Worm (Caenorhabditis elegans) whole organism, L1 larva: ENCODE measurements around the gene str-261.

Experiments used
- C04F5.9 ChIP-seq: sonication (generic microtip); optimal IDR thresholded peaks from 2 replicates; lab custom pipeline; 2016; ENCODE audit warnings: missing genetic modification characterization, missing compliant biosample characterization
- C34B4.2 ChIP-seq: sonication (generic microtip); optimal IDR thresholded peaks from 2 replicates; lab custom pipeline; 2017; ENCODE audit warnings: mild to moderate bottlenecking, missing genetic modification characterization, missing compliant biosample characterization
- F16B12.6 ChIP-seq: fragments of 150-350 bp; optimal IDR thresholded peaks from 2 replicates; lab custom pipeline; 2014; ENCODE audit warnings: missing biosample characterization, missing genetic modification characterization
- Y116A8C.19 ChIP-seq: sonication (generic microtip); optimal IDR thresholded peaks from 2 replicates; lab custom pipeline; 2016; ENCODE audit warnings: missing compliant biosample characterization, missing genetic modification characterization, borderline replicate concordance
- alr-1 ChIP-seq: fragments of 200-800 bp; sonication (Bioruptor generic); optimal IDR thresholded peaks from 2 replicates; lab custom pipeline; 2018; ENCODE audit warnings: borderline replicate concordance, mild to moderate bottlenecking, missing genetic modification characterization, missing compliant biosample characterization
- ama-1 ChIP-seq: fragments of 150-350 bp; optimal IDR thresholded peaks from 2 replicates; lab custom pipeline; 2014
- blmp-1 ChIP-seq: fragments of 150-350 bp; optimal IDR thresholded peaks from 2 replicates; lab custom pipeline; 2014; ENCODE audit warnings: missing biosample characterization, missing genetic modification characterization
- ceh-63 ChIP-seq: fragments of 200-800 bp; sonication (Bioruptor generic); optimal IDR thresholded peaks from 2 replicates; lab custom pipeline; 2018; ENCODE audit warnings: mild to moderate bottlenecking, missing genetic modification characterization, missing compliant biosample characterization
- ceh-82 ChIP-seq, 3 experiments: fragments of 150-350 bp in 1 of 3; sonication (generic microtip) in 2 of 3; optimal IDR thresholded peaks; 2 replicates each; lab custom pipeline; 2014 to 2017; ENCODE audit warnings: missing biosample characterization in 3 of 3, missing genetic modification characterization in 3 of 3
- ces-1 ChIP-seq: fragments of 150-350 bp; optimal IDR thresholded peaks from 2 replicates; lab custom pipeline; 2014; ENCODE audit warnings: missing biosample characterization, missing genetic modification reagents, missing genetic modification characterization
- dpl-1 ChIP-seq, 3 experiments: fragments of 150-350 bp in 2 of 3; sonication (generic microtip) in 1 of 3; optimal IDR thresholded peaks; 2 replicates each; lab custom pipeline; 2014 to 2017; ENCODE audit warnings: missing biosample characterization in 3 of 3, missing genetic modification characterization in 3 of 3, missing genetic modification reagents in 3 of 3
- efl-1 ChIP-seq, 4 experiments: fragments of 150-350 bp; optimal IDR thresholded peaks in 3 of 4; peaks in 1 of 4; 1 replicate in 1 of 4; 2 replicates in 3 of 4; lab custom pipeline; 2014; ENCODE audit warnings: missing biosample characterization in 2 of 4, missing genetic modification characterization in 2 of 4, missing genetic modification reagents in 2 of 4
- egl-13 ChIP-seq: sonication (generic microtip); optimal IDR thresholded peaks from 2 replicates; lab custom pipeline; 2016; ENCODE audit warnings: missing genotype, missing genetic modification reagents, missing genetic modification characterization, missing compliant biosample characterization
- egl-27 ChIP-seq, 2 experiments: fragments of 150-350 bp in 1 of 2; sonication (generic microtip); optimal IDR thresholded peaks; 3 replicates each; lab custom pipeline; 2017 to 2018; ENCODE audit warnings: missing biosample characterization in 2 of 2, missing genetic modification characterization in 2 of 2, missing genetic modification reagents in 2 of 2
- elt-2 ChIP-seq: sonication (generic microtip); optimal IDR thresholded peaks from 2 replicates; lab custom pipeline; 2016; ENCODE audit warnings: missing genetic modification characterization, mild to moderate bottlenecking, inconsistent platforms, missing compliant biosample characterization, missing genetic modification reagents
- elt-3 ChIP-seq, 6 experiments: fragments of 150-350 bp in 1 of 6; sonication (generic microtip); optimal IDR thresholded peaks; 2 replicates each; lab custom pipeline; 2017 to 2018; ENCODE audit warnings: missing biosample characterization in 6 of 6, missing genetic modification characterization in 6 of 6, inconsistent platforms in 1 of 6
- fkh-10 ChIP-seq: sonication (generic microtip); optimal IDR thresholded peaks from 2 replicates; lab custom pipeline; 2017; ENCODE audit warnings: missing biosample characterization, missing genetic modification reagents, missing genetic modification characterization
- fkh-4 ChIP-seq: sonication (generic microtip); optimal IDR thresholded peaks from 2 replicates; lab custom pipeline; 2016; ENCODE audit warnings: missing compliant biosample characterization, missing genetic modification characterization, borderline replicate concordance
- fkh-8 ChIP-seq: sonication (generic microtip); optimal IDR thresholded peaks from 2 replicates; lab custom pipeline; 2016; ENCODE audit warnings: mild to moderate bottlenecking, missing genetic modification characterization, missing compliant biosample characterization
- hlh-17 ChIP-seq: fragments of 200-800 bp; sonication (Bioruptor generic); optimal IDR thresholded peaks from 2 replicates; lab custom pipeline; 2018; ENCODE audit warnings: missing genetic modification characterization, mild to moderate bottlenecking, missing compliant biosample characterization, moderate library complexity, borderline replicate concordance
- hlh-4 ChIP-seq: sonication (generic microtip); optimal IDR thresholded peaks from 2 replicates; lab custom pipeline; 2016; ENCODE audit warnings: mild to moderate bottlenecking, missing genetic modification characterization, missing compliant biosample characterization
- hpl-2 ChIP-seq: fragments of 150-350 bp; optimal IDR thresholded peaks from 2 replicates; lab custom pipeline; 2014; ENCODE audit warnings: missing biosample characterization, missing genetic modification reagents, missing genetic modification characterization
- irx-1 ChIP-seq: sonication (generic microtip); optimal IDR thresholded peaks from 2 replicates; lab custom pipeline; 2016; ENCODE audit warnings: missing genetic modification characterization, missing compliant biosample characterization
- isw-1 ChIP-seq: fragments of 200-800 bp; sonication (Bioruptor generic); IDR thresholded peaks from 2 replicates; pipeline ENCODE4 v1.3.6; 2022; ENCODE audit warnings: missing genetic modification characterization, missing compliant biosample characterization
- lin-14 ChIP-seq: fragments of 200-800 bp; sonication (Bioruptor generic); optimal IDR thresholded peaks from 2 replicates; lab custom pipeline; 2018; ENCODE audit warnings: mild to moderate bottlenecking, missing genetic modification characterization, moderate library complexity, missing compliant biosample characterization
- lin-39 ChIP-seq: fragments of 150-350 bp; optimal IDR thresholded peaks from 2 replicates; lab custom pipeline; 2014; ENCODE audit warnings: missing biosample characterization, missing genetic modification reagents, missing genetic modification characterization
- lsy-2 ChIP-seq, 2 experiments: fragments of 150-350 bp; optimal IDR thresholded peaks; 2 replicates each; lab custom pipeline; 2014; ENCODE audit warnings: missing biosample characterization in 2 of 2, missing genetic modification characterization in 2 of 2
- mef-2 ChIP-seq: fragments of 150-350 bp; optimal IDR thresholded peaks from 2 replicates; lab custom pipeline; 2014; ENCODE audit warnings: missing biosample characterization, missing genetic modification characterization
- nhr-12 ChIP-seq: sonication (generic microtip); optimal IDR thresholded peaks from 2 replicates; lab custom pipeline; 2017; ENCODE audit warnings: missing biosample characterization, missing genetic modification characterization
- nhr-19 ChIP-seq: fragments of 200-800 bp; sonication (Bioruptor generic); conservative IDR thresholded peaks from 2 replicates; pipeline ENCODE4 v1.3.6; 2022; ENCODE audit warnings: missing genetic modification characterization, missing compliant biosample characterization
- nhr-28 ChIP-seq: fragments of 150-350 bp; optimal IDR thresholded peaks from 2 replicates; lab custom pipeline; 2014; ENCODE audit warnings: missing biosample characterization, missing genetic modification characterization
- nhr-47 ChIP-seq: sonication (generic microtip); optimal IDR thresholded peaks from 2 replicates; lab custom pipeline; 2016; ENCODE audit warnings: mild to moderate bottlenecking, missing genetic modification characterization, moderate library complexity, missing compliant biosample characterization
- nhr-71 ChIP-seq: sonication (generic microtip); optimal IDR thresholded peaks from 2 replicates; lab custom pipeline; 2016; ENCODE audit warnings: mild to moderate bottlenecking, missing genetic modification characterization, moderate library complexity, missing compliant biosample characterization
- nhr-77 ChIP-seq: fragments of 150-350 bp; optimal IDR thresholded peaks from 2 replicates; lab custom pipeline; 2014; ENCODE audit warnings: missing biosample characterization, missing genetic modification characterization
- nhr-84 ChIP-seq: sonication (generic microtip); optimal IDR thresholded peaks from 2 replicates; lab custom pipeline; 2017; ENCODE audit warnings: missing biosample characterization, missing genetic modification characterization
- nhr-85 ChIP-seq: sonication (generic microtip); peaks from one replicate; lab custom pipeline; 2016; ENCODE audit warnings: missing genetic modification characterization, inconsistent platforms, missing compliant biosample characterization
- pag-3 ChIP-seq: sonication (generic microtip); optimal IDR thresholded peaks from 2 replicates; lab custom pipeline; 2017; ENCODE audit warnings: missing genetic modification characterization, mild to moderate bottlenecking, missing compliant biosample characterization, antibody characterized with exemption, borderline replicate concordance; ENCODE audit not compliant: insufficient read depth
- skn-1 ChIP-seq: fragments of 150-350 bp; optimal IDR thresholded peaks from 2 replicates; lab custom pipeline; 2014; ENCODE audit warnings: missing biosample characterization, missing genetic modification characterization
- snu-23 ChIP-seq: sonication (generic microtip); optimal IDR thresholded peaks from 2 replicates; lab custom pipeline; 2016; ENCODE audit warnings: missing genetic modification characterization, missing compliant biosample characterization
- sptf-1 ChIP-seq: fragments of 150-350 bp; optimal IDR thresholded peaks from 2 replicates; lab custom pipeline; 2014; ENCODE audit warnings: missing biosample characterization, missing genetic modification characterization
- swsn-7 ChIP-seq: sonication (generic microtip); optimal IDR thresholded peaks from 2 replicates; lab custom pipeline; 2016; ENCODE audit warnings: missing genetic modification characterization, missing compliant biosample characterization
- tbx-2 ChIP-seq: sonication (generic microtip); optimal IDR thresholded peaks from 2 replicates; lab custom pipeline; 2016; ENCODE audit warnings: missing genetic modification characterization, missing compliant biosample characterization
- tlp-1 ChIP-seq: fragments of 150-350 bp; optimal IDR thresholded peaks from 2 replicates; lab custom pipeline; 2014; ENCODE audit warnings: missing biosample characterization, missing genetic modification characterization
- unc-30 ChIP-seq: sonication (generic microtip); optimal IDR thresholded peaks from 2 replicates; lab custom pipeline; 2017; ENCODE audit warnings: missing biosample characterization, missing genetic modification characterization
- unc-62 ChIP-seq: fragments of 150-350 bp; optimal IDR thresholded peaks from 2 replicates; lab custom pipeline; 2014; ENCODE audit warnings: missing biosample characterization, missing genetic modification reagents, missing genetic modification characterization
- unc-86 ChIP-seq: sonication (generic microtip); optimal IDR thresholded peaks from 2 replicates; lab custom pipeline; 2016; ENCODE audit warnings: missing genetic modification characterization, missing compliant biosample characterization
- unc-98 ChIP-seq: fragments of 200-800 bp; sonication (Bioruptor generic); IDR thresholded peaks from 2 replicates; pipeline ENCODE4 v1.3.6; 2022; ENCODE audit warnings: missing genetic modification characterization, missing compliant biosample characterization
- zag-1 ChIP-seq: fragments of 150-350 bp; optimal IDR thresholded peaks from 2 replicates; lab custom pipeline; 2014; ENCODE audit warnings: missing biosample characterization, missing genetic modification characterization
- zip-4 ChIP-seq: fragments of 200-800 bp; sonication (Bioruptor generic); optimal IDR thresholded peaks from 2 replicates; lab custom pipeline; 2018; ENCODE audit warnings: mild to moderate bottlenecking, missing genetic modification characterization, moderate library complexity, missing compliant biosample characterization
- ztf-11 ChIP-seq, 2 experiments: sonication (generic microtip); optimal IDR thresholded peaks; 2 replicates each; lab custom pipeline; 2016 to 2017; ENCODE audit warnings: missing genetic modification characterization in 2 of 2, missing biosample characterization in 1 of 2, missing compliant biosample characterization in 1 of 2
- ztf-4 ChIP-seq: fragments of 150-350 bp; optimal IDR thresholded peaks from 2 replicates; lab custom pipeline; 2014; ENCODE audit warnings: missing biosample characterization, missing genetic modification characterization

str-261 gene

ce11 chrIII:11054532-11055265 is 19.6 kb upstream of the str-261 start (continued):
- peak; percentile 40 to 49 (median 42) for TF ChIP-seq dpl-1 (GFP tag; optimal IDR thresholded peaks at IDR 0.05; lab: Kevin White, UChicago)
- TF ChIP-seq skn-1 (tag; lab: Kevin White, UChicago): no peak
- TF ChIP-seq lin-14 (GFP tag; lab: Kevin White, UChicago): peak; percentile 96
- peak; percentile 62 for TF ChIP-seq snu-23 (GFP tag; lab: Kevin White, UChicago)
- no peak for TF ChIP-seq C04F5.9 (tag; lab: Kevin White, UChicago)
- TF ChIP-seq ztf-4 (tag; lab: Kevin White, UChicago): peak; percentile 41
- TF ChIP-seq unc-62 (GFP tag; lab: Kevin White, UChicago): no peak
- TF ChIP-seq zip-4 (GFP tag; lab: Kevin White, UChicago): no peak
- peak; percentile 87 for TF ChIP-seq blmp-1 (tag; lab: Kevin White, UChicago)
- TF ChIP-seq F16B12.6 (tag; lab: Kevin White, UChicago): peak; percentile 37
- no peak for TF ChIP-seq unc-98 (GFP tag; lab: Robert Waterston, UW)
- peak; percentile 37 to 70 for TF ChIP-seq lsy-2 (tag; optimal IDR thresholded peaks at IDR 0.05; lab: Kevin White, UChicago)
- TF ChIP-seq ama-1 (lab: Kevin White, UChicago): no peak
- TF ChIP-seq pag-3 (tag; lab: Kevin White, UChicago): peak; percentile 49
- no peak for TF ChIP-seq irx-1 (tag; lab: Kevin White, UChicago)
- peak; percentile 53 for TF ChIP-seq tbx-2 (tag; lab: Kevin White, UChicago)
- no peak for TF ChIP-seq hpl-2
- no peak for TF ChIP-seq hlh-17 (GFP tag; lab: Kevin White, UChicago)
- TF ChIP-seq ceh-63 (GFP tag; lab: Kevin White, UChicago): no peak
- peak; percentile 13 for TF ChIP-seq nhr-77 (tag; lab: Kevin White, UChicago)
- TF ChIP-seq alr-1 (tag; lab: Kevin White, UChicago): no peak
- TF ChIP-seq fkh-8 (tag; lab: Kevin White, UChicago): peak; percentile 70
- peak in 1 of 6 experiments; percentile 7 for TF ChIP-seq elt-3 (tag; optimal IDR thresholded peaks at IDR 0.05; lab: Kevin White, UChicago)
- TF ChIP-seq elt-2: no peak
- no peak for TF ChIP-seq C34B4.2 (tag; lab: Kevin White, UChicago)
- TF ChIP-seq tlp-1 (tag; lab: Kevin White, UChicago): no peak
- TF ChIP-seq nhr-12 (tag; lab: Kevin White, UChicago): no peak
- TF ChIP-seq nhr-19: peak; percentile 37
- TF ChIP-seq fkh-10 (GFP tag; lab: Kevin White, UChicago): peak; percentile 53
- TF ChIP-seq egl-27 (tag; optimal IDR thresholded peaks at IDR 0.05; lab: Kevin White, UChicago): no peak
- TF ChIP-seq nhr-71: peak; percentile 78
- TF ChIP-seq unc-86 (tag; lab: Kevin White, UChicago): peak; percentile 46
- no peak for TF ChIP-seq hlh-4 (tag; lab: Kevin White, UChicago)
- peak; percentile 51 for TF ChIP-seq fkh-4 (tag; lab: Kevin White, UChicago)
- TF ChIP-seq ztf-11 (tag; optimal IDR thresholded peaks at IDR 0.05; lab: Kevin White, UChicago): no peak
- TF ChIP-seq isw-1: peak; percentile 48
- TF ChIP-seq ces-1: no peak
- TF ChIP-seq zag-1 (tag; lab: Kevin White, UChicago): no peak
- TF ChIP-seq egl-13 (tag; lab: Kevin White, UChicago): no peak
- no peak for TF ChIP-seq mef-2
- no peak for TF ChIP-seq lin-39 (tag; lab: Kevin White, UChicago)
- peak; percentile 63 for TF ChIP-seq nhr-85 (tag; lab: Kevin White, UChicago)
- no peak for TF ChIP-seq unc-30
- TF ChIP-seq nhr-84 (tag; lab: Kevin White, UChicago): no peak
- TF ChIP-seq ceh-82 (tag; optimal IDR thresholded peaks at IDR 0.05; lab: Kevin White, UChicago): peak; percentile 22 to 66 (median 54)
- TF ChIP-seq sptf-1: no peak
- peak; percentile 70 for TF ChIP-seq swsn-7
- TF ChIP-seq nhr-47 (tag; lab: Kevin White, UChicago): peak; percentile 72
- no peak for TF ChIP-seq Y116A8C.19
- TF ChIP-seq efl-1 (optimal IDR thresholded peaks at IDR 0.05; lab: Kevin White, UChicago): peak; percentile 66 to 76
- peak; percentile 44 to 93 for TF ChIP-seq efl-1 (GFP tag; optimal IDR thresholded peaks at IDR 0.05 in 1 of 2; lab: Kevin White, UChicago)
- no peak for TF ChIP-seq nhr-28
